Fruit fly (Drosophila melanogaster): ENCODE results near the gene CG13771.

CG13771 gene

dm6 chr2L:6705081-6705480 is 41.7 kb upstream of the CG13771 start (continued):
- TF ChIP-seq slp2 (GFP tag; optimal IDR thresholded peaks at IDR 0.05) (no peak), chinmo (GFP tag; IDR thresholded peaks at IDR 0.05; ENCODE audit: partially characterized antibody) (0 out of 4 replicates have a peak, but pooled peaks have one; percentile 48), da (GFP tag; optimal IDR thresholded peaks at IDR 0.05) (no peak), lmd (GFP tag; IDR thresholded peaks at IDR 0.05) (no peak), CG31224 (GFP tag; IDR thresholded peaks at IDR 0.05) (no peak), Adf1 (GFP tag; IDR thresholded peaks at IDR 0.05) (peak; percentile 67; the same call in 1 of the 2 replicates), Sry-δ (GFP tag; optimal IDR thresholded peaks at IDR 0.05) (no peak), CG16779 (GFP tag; IDR thresholded peaks at IDR 0.05) (no peak), CG7372 (GFP tag; IDR thresholded peaks at IDR 0.05) (no peak), C15 (GFP tag; IDR thresholded peaks at IDR 0.05) (no peak), BtbVII (GFP tag; optimal IDR thresholded peaks at IDR 0.05) (no peak)

- no peak for TF ChIP-seq CG33557 (GFP tag; optimal IDR thresholded peaks at IDR 0.05)
- peak; percentile 48 for TF ChIP-seq Blimp-1 (GFP tag; optimal IDR thresholded peaks at IDR 0.05)
- no peak for TF ChIP-seq CG8089 (GFP tag; optimal IDR thresholded peaks at IDR 0.05)
- peak; percentile 33 for TF ChIP-seq phol (tag; optimal IDR thresholded peaks at IDR 0.05)
- TF ChIP-seq CG31441 (GFP tag; IDR thresholded peaks at IDR 0.05) = 0 out of 2 replicates have a peak, but pooled peaks have one; percentile 14
- TF ChIP-seq tx (GFP tag; optimal IDR thresholded peaks at IDR 0.05) = no peak
- no peak for TF ChIP-seq nerfin-2 (GFP tag; IDR thresholded peaks at IDR 0.05; ENCODE audit: partially characterized antibody)
- no peak for TF ChIP-seq Fer1 (GFP tag; optimal IDR thresholded peaks at IDR 0.05)
- TF ChIP-seq Pdp1 (GFP tag; optimal IDR thresholded peaks at IDR 0.05) = peak in 1 of 2 experiments; percentile 66
- peak; percentile 59 for TF ChIP-seq sens (GFP tag)
- TF ChIP-seq CG32532 (GFP tag; IDR thresholded peaks at IDR 0.05) = no peak
- TF ChIP-seq CG14014 (GFP tag; IDR thresholded peaks at IDR 0.05) = no peak
- TF ChIP-seq CG8359 (GFP tag; optimal IDR thresholded peaks at IDR 0.05; ENCODE audit: borderline replicate concordance) = peak; percentile 27
- TF ChIP-seq nerfin-1 (tag; optimal IDR thresholded peaks at IDR 0.05) = no peak
- TF ChIP-seq dmrt99B (tag; optimal IDR thresholded peaks at IDR 0.05) = peak; percentile 42
- TF ChIP-seq sug (tag; optimal IDR thresholded peaks at IDR 0.05) = no peak
- no peak for TF ChIP-seq Ets97D (GFP tag; optimal IDR thresholded peaks at IDR 0.05)
- TF ChIP-seq da (GFP tag; optimal IDR thresholded peaks at IDR 0.05) = no peak
- TF ChIP-seq nau (GFP tag; optimal IDR thresholded peaks at IDR 0.05) = no peak
- no peak for TF ChIP-seq ems (GFP tag; optimal IDR thresholded peaks at IDR 0.05)
- TF ChIP-seq schlank (tag; optimal IDR thresholded peaks at IDR 0.05) = no peak
- no peak for TF ChIP-seq CG13424 (tag; optimal IDR thresholded peaks at IDR 0.05)
- TF ChIP-seq fd96Cb (tag; optimal IDR thresholded peaks at IDR 0.05) = peak; percentile 2
- TF ChIP-seq CG9797 (GFP tag; optimal IDR thresholded peaks at IDR 0.05) = no peak
- peak; percentile 15 for TF ChIP-seq pros (GFP tag; optimal IDR thresholded peaks at IDR 0.05)
- no peak for TF ChIP-seq mam (GFP tag; optimal IDR thresholded peaks at IDR 0.05)
- no peak for TF ChIP-seq salm (tag; optimal IDR thresholded peaks at IDR 0.05)
- no peak for TF ChIP-seq fd64A (GFP tag; optimal IDR thresholded peaks at IDR 0.05)
- no peak for TF ChIP-seq Taf1 (GFP tag; IDR thresholded peaks at IDR 0.05)
- TF ChIP-seq CG2712 (tag; optimal IDR thresholded peaks at IDR 0.05) = peak; percentile 44
- no peak for TF ChIP-seq CG10462 (GFP tag; optimal IDR thresholded peaks at IDR 0.05)
- TF ChIP-seq CG2199 (GFP tag; IDR thresholded peaks at IDR 0.05) = 0 out of 3 replicates have a peak, but pooled peaks have one; percentile 28
- TF ChIP-seq tin (GFP tag; optimal IDR thresholded peaks at IDR 0.05) = no peak
- TF ChIP-seq CoRest (tag; optimal IDR thresholded peaks at IDR 0.05) = no peak
- TF ChIP-seq CG8281 (tag; optimal IDR thresholded peaks at IDR 0.05) = no peak
- TF ChIP-seq pzg (GFP tag; optimal IDR thresholded peaks at IDR 0.05) = no peak
- TF ChIP-seq Myb (GFP tag; optimal IDR thresholded peaks at IDR 0.05) = no peak
- TF ChIP-seq CG12104 (GFP tag; optimal IDR thresholded peaks at IDR 0.05) = no peak
Observed at dm6 chr2L:6701409-6702199, 38.2 kb upstream of the CG13771 start.
